Fruit fly (Drosophila melanogaster): ENCODE measurements around the gene edin.

DNA sequence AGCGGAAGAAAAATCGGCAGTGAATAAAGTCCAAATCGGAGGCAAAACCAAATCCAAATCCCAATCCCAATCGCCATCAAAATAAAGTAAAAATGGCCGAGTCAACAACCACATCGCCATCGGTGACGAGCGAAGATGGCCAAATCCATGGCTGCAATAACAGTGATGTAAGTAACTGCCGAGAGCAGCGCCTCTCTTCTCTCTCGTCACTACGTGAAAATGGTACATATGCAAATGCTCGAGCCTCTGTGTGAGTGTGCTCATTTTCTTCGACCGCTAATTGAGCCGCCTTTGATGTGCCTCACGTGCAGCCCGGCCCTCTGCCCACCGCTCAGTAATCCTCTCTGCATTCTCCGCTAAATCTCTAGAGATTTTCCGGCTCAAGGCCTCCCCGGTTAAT is 39.7 kb downstream of the edin start:
- TF ChIP-seq CG8119 (GFP tag; IDR thresholded peaks at IDR 0.05): no peak
- no peak for TF ChIP-seq CG1621 (tag; optimal IDR thresholded peaks at IDR 0.05)
- no peak for TF ChIP-seq Lpt (GFP tag; optimal IDR thresholded peaks at IDR 0.05)
- no peak for TF ChIP-seq spab (GFP tag; optimal IDR thresholded peaks at IDR 0.05)
- TF ChIP-seq CG31627 (GFP tag; optimal IDR thresholded peaks at IDR 0.05): no peak
- no peak for TF ChIP-seq Met (GFP tag; optimal IDR thresholded peaks at IDR 0.05)
- TF ChIP-seq CG6854 (GFP tag; optimal IDR thresholded peaks at IDR 0.05): no peak
- no peak for TF ChIP-seq Ets96B (tag; optimal IDR thresholded peaks at IDR 0.05)
- TF ChIP-seq CG6163 (GFP tag; IDR thresholded peaks at IDR 0.05): no peak
- no peak for TF ChIP-seq acj6 (GFP tag; optimal IDR thresholded peaks at IDR 0.05)
- TF ChIP-seq CG6792 (GFP tag; optimal IDR thresholded peaks at IDR 0.05): no peak
- no peak for TF ChIP-seq Hr39 (GFP tag; optimal IDR thresholded peaks at IDR 0.05)
- TF ChIP-seq CG6808 (GFP tag; optimal IDR thresholded peaks at IDR 0.05): no peak
